Fruit fly (Drosophila melanogaster): ENCODE data around the gene CG4080.

Gene CG4080

dm6 chr3L:9397156-9397555 lies 1.9 kb downstream of the CG4080 start (continued):
- no peak for TF ChIP-seq vnd (GFP tag; IDR thresholded peaks at IDR 0.05; ENCODE audit: partially characterized antibody)
- no peak for TF ChIP-seq CG1832 (GFP tag; optimal IDR thresholded peaks at IDR 0.05)
- no peak for TF ChIP-seq h (optimal IDR thresholded peaks at IDR 0.05)
- peak; percentile 44 for TF ChIP-seq bab2 (GFP tag; optimal IDR thresholded peaks at IDR 0.05)
- peak; percentile 35; the same call in 1 of the 2 replicates for TF ChIP-seq CG31441 (GFP tag; IDR thresholded peaks at IDR 0.05)
- peak; percentile 77 for TF ChIP-seq Atf6 (GFP tag; IDR thresholded peaks at IDR 0.05)
- peak; percentile 58 for TF ChIP-seq Blimp-1 (GFP tag; optimal IDR thresholded peaks at IDR 0.05)
- peak; percentile 82 for TF ChIP-seq caup (GFP tag; optimal IDR thresholded peaks at IDR 0.05; ENCODE audit: severe bottlenecking)
- no peak for TF ChIP-seq knrl (GFP tag; IDR thresholded peaks at IDR 0.05; ENCODE audit: partially characterized antibody)
- TF ChIP-seq grn (GFP tag; optimal IDR thresholded peaks at IDR 0.05), result peak; percentile 94
- TF ChIP-seq CG15269 (tag; optimal IDR thresholded peaks at IDR 0.05), result peak; percentile 1
- peak in 1 of 2 experiments; percentile 1 for TF ChIP-seq chif (GFP tag; optimal IDR thresholded peaks at IDR 0.05)
- no peak for TF ChIP-seq CG7745 (tag; optimal IDR thresholded peaks at IDR 0.05)
- no peak for TF ChIP-seq dan (GFP tag; IDR thresholded peaks at IDR 0.05)
- TF ChIP-seq CG11504 (tag; optimal IDR thresholded peaks at IDR 0.05), result peak; percentile 43
- TF ChIP-seq CG14965 (GFP tag; optimal IDR thresholded peaks at IDR 0.05; ENCODE audit: borderline replicate concordance), result peak; percentile 42
- no peak for TF ChIP-seq Hsf (GFP tag; optimal IDR thresholded peaks at IDR 0.05)
- TF ChIP-seq CG8944 (GFP tag; optimal IDR thresholded peaks at IDR 0.05), result no peak
- TF ChIP-seq disco-r (GFP tag; optimal IDR thresholded peaks at IDR 0.05), result no peak
- peak; percentile 38 for TF ChIP-seq gsb-n (tag; optimal IDR thresholded peaks at IDR 0.05)
- TF ChIP-seq ttk (GFP tag; IDR thresholded peaks at IDR 0.05), result no peak
- TF ChIP-seq CG13624 (GFP tag; optimal IDR thresholded peaks at IDR 0.05), result peak; percentile 45
- no peak for TF ChIP-seq Dll (GFP tag; IDR thresholded peaks at IDR 0.05; ENCODE audit: partially characterized antibody)
- TF ChIP-seq CG9876 (GFP tag; optimal IDR thresholded peaks at IDR 0.05), result no peak
- 0 out of 2 replicates have a peak, but pooled peaks have one; percentile 48 for TF ChIP-seq CG16779 (GFP tag; IDR thresholded peaks at IDR 0.05)
- peak; percentile 17 for TF ChIP-seq lilli (GFP tag; optimal IDR thresholded peaks at IDR 0.05)
- no peak for TF ChIP-seq bbx (GFP tag; IDR thresholded peaks at IDR 0.05; ENCODE audit: partially characterized antibody)
- peak; percentile 94 for TF ChIP-seq gro (GFP tag; optimal IDR thresholded peaks at IDR 0.05)
- TF ChIP-seq HLH54F (GFP tag; optimal IDR thresholded peaks at IDR 0.05), result peak; percentile 10
- TF ChIP-seq Eip74EF (GFP tag; optimal IDR thresholded peaks at IDR 0.05), result no peak
- peak; percentile 24 for TF ChIP-seq CG4424 (GFP tag; optimal IDR thresholded peaks at IDR 0.05)
- TF ChIP-seq ap (GFP tag; IDR thresholded peaks at IDR 0.05), result no peak
- TF ChIP-seq mirr (GFP tag; optimal IDR thresholded peaks at IDR 0.05), result peak; percentile 92
- no peak for TF ChIP-seq tx (GFP tag; optimal IDR thresholded peaks at IDR 0.05)
- TF ChIP-seq crol (GFP tag; IDR thresholded peaks at IDR 0.05), result no peak
- TF ChIP-seq Taf1 (GFP tag; IDR thresholded peaks at IDR 0.05), result no peak
- TF ChIP-seq amos (GFP tag; IDR thresholded peaks at IDR 0.05; ENCODE audit: partially characterized antibody), result no peak
- peak; percentile 63 for TF ChIP-seq onecut (GFP tag; IDR thresholded peaks at IDR 0.05)
- no peak for TF ChIP-seq Gsc (GFP tag; IDR thresholded peaks at IDR 0.05)
- no peak for TF ChIP-seq CG43689 (GFP tag; IDR thresholded peaks at IDR 0.05)
- no peak for TF ChIP-seq H15 (GFP tag; IDR thresholded peaks at IDR 0.05)
- TF ChIP-seq Jarid2 (GFP tag; optimal IDR thresholded peaks at IDR 0.05), result peak; percentile 50
- no peak for TF ChIP-seq CG10267 (tag; optimal IDR thresholded peaks at IDR 0.05)
- no peak for TF ChIP-seq Atf-2 (GFP tag; optimal IDR thresholded peaks at IDR 0.05)
- TF ChIP-seq zfh2 (GFP tag; optimal IDR thresholded peaks at IDR 0.05), result peak; percentile 16
- no peak for TF ChIP-seq CG10431 (GFP tag; optimal IDR thresholded peaks at IDR 0.05)
- TF ChIP-seq hkb (optimal IDR thresholded peaks at IDR 0.05), result no peak
- peak; percentile 67; the same call in 1 of the 2 replicates for TF ChIP-seq hkb (GFP tag; IDR thresholded peaks at IDR 0.05)
- TF ChIP-seq CG10543 (GFP tag; optimal IDR thresholded peaks at IDR 0.05), result peak; percentile 25
- no peak for TF ChIP-seq CG42726 (GFP tag; IDR thresholded peaks at IDR 0.05; ENCODE audit: partially characterized antibody)
- TF ChIP-seq sr (GFP tag; IDR thresholded peaks at IDR 0.05), result 0 out of 3 replicates have a peak, but pooled peaks have one; percentile 47

Data from whole organism, embryonic.